Worm (Caenorhabditis elegans) whole organism, young adult: ENCODE measurements around the gene ZK512.8.

Experiments
- F52B5.7 ChIP-seq: sonication (generic microtip); optimal IDR thresholded peaks from 2 replicates; lab custom pipeline; 2016; ENCODE audit warnings: mild to moderate bottlenecking, missing genetic modification characterization, missing compliant biosample characterization
- T26A5.8 ChIP-seq: sonication (generic microtip); optimal IDR thresholded peaks from 2 replicates; lab custom pipeline; 2016; ENCODE audit warnings: missing genetic modification characterization, missing compliant biosample characterization
- Y56A3A.18 ChIP-seq: fragments of 200-800 bp; sonication (Bioruptor generic); IDR thresholded peaks from 2 replicates; pipeline ENCODE4 v1.3.6; 2022; ENCODE audit warnings: missing genetic modification reagents, missing genetic modification characterization, missing compliant biosample characterization
- ceh-58 ChIP-seq: fragments of 200-800 bp; sonication (Bioruptor generic); IDR thresholded peaks from 2 replicates; pipeline ENCODE4 v1.3.6; 2022; ENCODE audit warnings: missing genetic modification characterization, missing compliant biosample characterization
- dpl-1 ChIP-seq: fragments of 150-350 bp; optimal IDR thresholded peaks from 2 replicates; lab custom pipeline; 2014; ENCODE audit warnings: missing biosample characterization, missing genetic modification reagents, missing genetic modification characterization
- efl-1 ChIP-seq: fragments of 150-350 bp; optimal IDR thresholded peaks from 2 replicates; lab custom pipeline; 2014; ENCODE audit warnings: missing biosample characterization, missing genetic modification reagents, missing genetic modification characterization
- him-1 ChIP-seq: sonication (generic microtip); optimal IDR thresholded peaks from 2 replicates; lab custom pipeline; 2016; ENCODE audit warnings: missing genotype, missing genetic modification reagents, missing genetic modification characterization, missing compliant biosample characterization
- sdz-38 ChIP-seq: sonication (generic microtip); optimal IDR thresholded peaks from 2 replicates; lab custom pipeline; 2016; ENCODE audit warnings: missing genotype, missing genetic modification characterization, missing compliant biosample characterization
- snpc-1.1 ChIP-seq: sonication (generic microtip); optimal IDR thresholded peaks from 2 replicates; lab custom pipeline; 2017; ENCODE audit warnings: missing genetic modification characterization, mild to moderate bottlenecking, missing compliant biosample characterization, antibody characterized with exemption, moderate library complexity, missing genotype, missing genetic modification reagents; ENCODE audit not compliant: insufficient read depth
- tbp1 ChIP-seq: fragments of 200-800 bp; sonication (Bioruptor generic); optimal IDR thresholded peaks from 2 replicates; lab custom pipeline; 2018; ENCODE audit warnings: mild to moderate bottlenecking, missing genetic modification characterization, missing compliant biosample characterization
- unc-62 ChIP-seq: fragments of 150-350 bp; optimal IDR thresholded peaks from 2 replicates; lab custom pipeline; 2014; ENCODE audit warnings: missing biosample characterization, missing genetic modification reagents, missing genetic modification characterization
- ztf-25 ChIP-seq: fragments of 200-800 bp; sonication (Bioruptor generic); IDR thresholded peaks from 2 replicates; pipeline ENCODE4 v1.3.6; 2022; ENCODE audit warnings: missing genetic modification reagents, missing genetic modification characterization, missing compliant biosample characterization

- no peak for TF ChIP-seq unc-62 (GFP tag; lab: Kevin White, UChicago)
- no peak for TF ChIP-seq tbp1
- no peak for TF ChIP-seq T26A5.8 (tag; lab: Kevin White, UChicago)
- no peak for TF ChIP-seq sdz-38
- TF ChIP-seq ceh-58 (GFP tag; lab: Robert Waterston, UW) = no peak
- TF ChIP-seq ztf-25 (GFP tag; lab: Robert Waterston, UW) = no peak
- no peak for TF ChIP-seq Y56A3A.18 (GFP tag; lab: Robert Waterston, UW)
- peak; percentile 68 for TF ChIP-seq efl-1
- TF ChIP-seq F52B5.7 (tag; lab: Kevin White, UChicago) = no peak
- TF ChIP-seq dpl-1 (GFP tag; lab: Kevin White, UChicago) = peak; percentile 64
- no peak for TF ChIP-seq him-1
- no peak for TF ChIP-seq snpc-1.1 (tag; lab: Kevin White, UChicago)
These were observed 45.2 kb downstream of the ZK512.8 start, which contains the start of gene cls-3 for ce11 chrIII:9191091-9191490.
